Worm (Caenorhabditis elegans) whole organism, L2 larva: ENCODE results near the gene C28H8.3.

Experiments
- C34F6.9 ChIP-seq: fragments of 150-350 bp; optimal IDR thresholded peaks from 2 replicates; lab custom pipeline; 2014; ENCODE audit warnings: missing biosample characterization, missing genetic modification characterization
- F13H6.1 ChIP-seq: sonication (generic microtip); optimal IDR thresholded peaks from 2 replicates; lab custom pipeline; 2016; ENCODE audit warnings: missing genetic modification characterization, missing compliant biosample characterization
- Y55F3AM.14 ChIP-seq: fragments of 200-800 bp; sonication (Bioruptor generic); optimal IDR thresholded peaks from 2 replicates; lab custom pipeline; 2018; ENCODE audit warnings: mild to moderate bottlenecking, missing genetic modification characterization, missing compliant biosample characterization
- ZK546.5 ChIP-seq: sonication (generic microtip); optimal IDR thresholded peaks from 2 replicates; lab custom pipeline; 2017; ENCODE audit warnings: missing biosample characterization, missing genetic modification characterization
- alr-1 ChIP-seq: fragments of 150-350 bp; optimal IDR thresholded peaks from 2 replicates; lab custom pipeline; 2014; ENCODE audit warnings: missing biosample characterization, missing genetic modification characterization
- aly-2 ChIP-seq: fragments of 150-350 bp; optimal IDR thresholded peaks from 2 replicates; lab custom pipeline; 2014; ENCODE audit warnings: missing biosample characterization, missing genetic modification characterization
- ama-1 ChIP-seq: fragments of 150-350 bp; optimal IDR thresholded peaks from 2 replicates; lab custom pipeline; 2018; ENCODE audit warnings: inconsistent platforms
- blmp-1 ChIP-seq: sonication (generic microtip); optimal IDR thresholded peaks from 2 replicates; lab custom pipeline; 2017; ENCODE audit warnings: missing genetic modification characterization, mild to moderate bottlenecking, missing compliant biosample characterization, antibody characterized with exemption, moderate library complexity; ENCODE audit not compliant: insufficient read depth
- ceh-16 ChIP-seq: fragments of 150-350 bp; optimal IDR thresholded peaks from 2 replicates; lab custom pipeline; 2014; ENCODE audit warnings: missing biosample characterization, missing genetic modification characterization
- crh-2 ChIP-seq: sonication (generic microtip); optimal IDR thresholded peaks from 2 replicates; lab custom pipeline; 2017; ENCODE audit warnings: missing biosample characterization, missing genetic modification characterization
- dmd-4 ChIP-seq: sonication (generic microtip); optimal IDR thresholded peaks from 2 replicates; lab custom pipeline; 2017; ENCODE audit warnings: missing biosample characterization, missing genetic modification characterization
- egl-27 ChIP-seq: sonication (generic microtip); optimal IDR thresholded peaks from 3 replicates; lab custom pipeline; 2017; ENCODE audit warnings: missing biosample characterization, missing genetic modification reagents, missing genetic modification characterization
- elt-1 ChIP-seq: fragments of 150-350 bp; optimal IDR thresholded peaks from 2 replicates; lab custom pipeline; 2014; ENCODE audit warnings: missing biosample characterization, missing genetic modification characterization
- elt-3 ChIP-seq: sonication (generic microtip); optimal IDR thresholded peaks from 2 replicates; lab custom pipeline; 2017; ENCODE audit warnings: missing biosample characterization, missing genetic modification characterization
- fos-1 ChIP-seq: fragments of 150-350 bp; optimal IDR thresholded peaks from 2 replicates; lab custom pipeline; 2014; ENCODE audit warnings: missing biosample characterization, missing genetic modification characterization
- gmeb-1 ChIP-seq: fragments of 150-350 bp; optimal IDR thresholded peaks from 2 replicates; lab custom pipeline; 2014; ENCODE audit warnings: missing biosample characterization, missing genetic modification characterization
- lin-11 ChIP-seq: fragments of 150-350 bp; sonication (generic microtip); optimal IDR thresholded peaks from 2 replicates; lab custom pipeline; 2014; ENCODE audit warnings: missing biosample characterization, missing genetic modification characterization, inconsistent platforms, mixed read lengths
- lin-13 ChIP-seq: fragments of 150-350 bp; optimal IDR thresholded peaks from 2 replicates; lab custom pipeline; 2014; ENCODE audit warnings: missing biosample characterization, missing genetic modification reagents, missing genetic modification characterization
- lin-39 ChIP-seq: fragments of 150-350 bp; optimal IDR thresholded peaks from 2 replicates; lab custom pipeline; 2014; ENCODE audit warnings: missing biosample characterization, missing genetic modification reagents, missing genetic modification characterization
- lsy-2 ChIP-seq, 2 experiments: fragments of 150-350 bp in 1 of 2; sonication (generic microtip) in 1 of 2; optimal IDR thresholded peaks; 2 replicates each; lab custom pipeline; 2014 to 2017; ENCODE audit warnings: missing biosample characterization in 2 of 2, missing genetic modification characterization in 2 of 2
- mbf-1 ChIP-seq: sonication (generic microtip); optimal IDR thresholded peaks from 2 replicates; lab custom pipeline; 2017; ENCODE audit warnings: missing biosample characterization, missing genetic modification characterization
- nhr-11 ChIP-seq: fragments of 150-350 bp; optimal IDR thresholded peaks from 2 replicates; lab custom pipeline; 2014; ENCODE audit warnings: missing biosample characterization, missing genetic modification characterization
- nhr-12 ChIP-seq: fragments of 150-350 bp; optimal IDR thresholded peaks from 2 replicates; lab custom pipeline; 2014; ENCODE audit warnings: missing biosample characterization, missing genetic modification characterization
- nhr-129 ChIP-seq: fragments of 150-350 bp; optimal IDR thresholded peaks from 2 replicates; lab custom pipeline; 2014; ENCODE audit warnings: missing biosample characterization, missing genetic modification characterization
- nhr-21 ChIP-seq: fragments of 150-350 bp; optimal IDR thresholded peaks from 2 replicates; lab custom pipeline; 2014; ENCODE audit warnings: missing biosample characterization, missing genetic modification characterization
- nhr-23 ChIP-seq: fragments of 150-350 bp; optimal IDR thresholded peaks from 2 replicates; lab custom pipeline; 2014; ENCODE audit warnings: missing biosample characterization, missing genetic modification reagents, missing genetic modification characterization
- nhr-25 ChIP-seq: fragments of 150-350 bp; sonication (generic microtip); optimal IDR thresholded peaks from 3 replicates; lab custom pipeline; 2014; ENCODE audit warnings: missing biosample characterization, missing genetic modification characterization
- nhr-6 ChIP-seq: fragments of 150-350 bp; optimal IDR thresholded peaks from 2 replicates; lab custom pipeline; 2014; ENCODE audit warnings: missing biosample characterization, missing genetic modification characterization
- nhr-77 ChIP-seq: fragments of 150-350 bp; optimal IDR thresholded peaks from 2 replicates; lab custom pipeline; 2014; ENCODE audit warnings: missing biosample characterization, missing genetic modification characterization
- sem-4 ChIP-seq: fragments of 150-350 bp; optimal IDR thresholded peaks from 2 replicates; lab custom pipeline; 2014; ENCODE audit warnings: missing biosample characterization, missing genetic modification reagents, missing genetic modification characterization
- skn-1 ChIP-seq: sonication (generic microtip); optimal IDR thresholded peaks from 2 replicates; lab custom pipeline; 2017; ENCODE audit warnings: missing biosample characterization, missing genetic modification characterization
- sma-3 ChIP-seq: sonication (generic microtip); optimal IDR thresholded peaks from 2 replicates; lab custom pipeline; 2016; ENCODE audit warnings: missing genetic modification reagents, missing genetic modification characterization, missing compliant biosample characterization
- sma-9 ChIP-seq, 2 experiments: fragments of 150-350 bp in 1 of 2; sonication (generic microtip) in 1 of 2; optimal IDR thresholded peaks; 2 replicates each; lab custom pipeline; 2014 to 2016; ENCODE audit warnings: missing genetic modification characterization in 2 of 2, mild to moderate bottlenecking in 1 of 2, missing biosample characterization in 1 of 2, missing compliant biosample characterization in 1 of 2, missing genetic modification reagents in 1 of 2, moderate library complexity in 1 of 2
- snpc-4 ChIP-seq: fragments of 150-350 bp; optimal IDR thresholded peaks from 2 replicates; lab custom pipeline; 2014; ENCODE audit warnings: missing biosample characterization, missing genetic modification characterization
- unc-55 ChIP-seq: fragments of 150-350 bp; sonication (generic microtip); optimal IDR thresholded peaks from 3 replicates; lab custom pipeline; 2014; ENCODE audit warnings: missing biosample characterization, missing genetic modification reagents, missing genetic modification characterization
- unc-62 ChIP-seq: fragments of 150-350 bp; optimal IDR thresholded peaks from 2 replicates; lab custom pipeline; 2014; ENCODE audit warnings: missing biosample characterization, missing genetic modification reagents, missing genetic modification characterization
- ztf-1 ChIP-seq: fragments of 200-800 bp; sonication (Bioruptor generic); conservative IDR thresholded peaks from 2 replicates; pipeline ENCODE4 v1.3.6; 2022; ENCODE audit warnings: missing genetic modification characterization, missing compliant biosample characterization
- ztf-11 ChIP-seq: sonication (generic microtip); optimal IDR thresholded peaks from 2 replicates; lab custom pipeline; 2017; ENCODE audit warnings: missing biosample characterization, missing genetic modification characterization

Gene C28H8.3

ce11 chrIII:5922236-5922635 is 13.7 kb downstream of the C28H8.3 start:
- no peak for TF ChIP-seq unc-62 (GFP tag; lab: Kevin White, UChicago)
- no peak for TF ChIP-seq lin-13 (GFP tag; lab: Kevin White, UChicago)
- peak; percentile 59 for TF ChIP-seq sma-3
- TF ChIP-seq sma-9 (GFP tag; optimal IDR thresholded peaks at IDR 0.05; lab: Kevin White, UChicago): peak; percentile 73
- TF ChIP-seq sma-9 (tag; optimal IDR thresholded peaks at IDR 0.05; lab: Kevin White, UChicago): no peak
- TF ChIP-seq unc-55 (GFP tag; lab: Kevin White, UChicago): no peak
- TF ChIP-seq aly-2 (tag; lab: Kevin White, UChicago): no peak
- no peak for TF ChIP-seq mbf-1 (tag; lab: Kevin White, UChicago)
- TF ChIP-seq crh-2 (tag; lab: Kevin White, UChicago): peak; percentile 25
- TF ChIP-seq nhr-6 (tag; lab: Kevin White, UChicago): no peak
- no peak for TF ChIP-seq nhr-11
- no peak for TF ChIP-seq nhr-77 (tag; lab: Kevin White, UChicago)
- TF ChIP-seq elt-1: no peak
- no peak for TF ChIP-seq ZK546.5 (tag; lab: Kevin White, UChicago)
- no peak for TF ChIP-seq dmd-4 (tag; lab: Kevin White, UChicago)
- peak; percentile 49 for TF ChIP-seq nhr-21 (tag; lab: Kevin White, UChicago)
- TF ChIP-seq nhr-25 (tag; lab: Kevin White, UChicago): peak; percentile 83
- TF ChIP-seq Y55F3AM.14: no peak
- peak; percentile 6 for TF ChIP-seq egl-27 (tag; lab: Kevin White, UChicago)
- TF ChIP-seq ztf-1 (GFP tag; lab: Robert Waterston, UW): no peak
- TF ChIP-seq snpc-4 (tag; lab: Kevin White, UChicago): no peak
- no peak for TF ChIP-seq fos-1 (tag; lab: Kevin White, UChicago)
- no peak for TF ChIP-seq sem-4 (tag; lab: Kevin White, UChicago)
- peak; percentile 25 for TF ChIP-seq gmeb-1
- TF ChIP-seq ama-1 (lab: Kevin White, UChicago): no peak
- TF ChIP-seq lsy-2 (tag; optimal IDR thresholded peaks at IDR 0.05; lab: Kevin White, UChicago): no peak
- no peak for TF ChIP-seq C34F6.9
- no peak for TF ChIP-seq nhr-12 (tag; lab: Kevin White, UChicago)
- no peak for TF ChIP-seq elt-3 (tag; lab: Kevin White, UChicago)
- no peak for TF ChIP-seq nhr-23 (tag; lab: Kevin White, UChicago)
- no peak for TF ChIP-seq ztf-11 (tag; lab: Kevin White, UChicago)
- peak; percentile 3 for TF ChIP-seq nhr-129 (tag; lab: Kevin White, UChicago)
- peak; percentile 33 for TF ChIP-seq blmp-1

DNA sequence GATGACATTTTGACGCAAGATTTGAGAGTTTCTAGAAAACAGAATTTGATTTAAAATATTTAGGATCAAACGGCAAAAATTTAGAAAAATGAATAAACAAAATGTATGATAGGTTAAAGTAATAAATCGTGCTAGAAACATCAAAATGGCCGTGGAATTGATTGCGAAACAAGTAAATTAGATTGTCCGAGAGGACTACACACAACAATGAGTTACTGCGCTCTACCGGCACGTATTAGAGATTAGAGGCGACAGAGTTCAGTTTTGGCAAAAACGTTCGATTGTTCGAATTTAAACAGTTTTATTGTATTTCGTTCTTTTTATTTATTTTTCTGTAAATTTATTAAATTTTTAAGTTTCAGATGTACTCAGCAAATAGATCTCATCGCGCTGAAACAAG is 17.2 kb downstream of the C28H8.3 start, which contains the start of the genes dnc-2 and bcl-7:
dnc-2 (minus strand) TSS at position 33 of the 400 bp plus-strand sequence.
bcl-7 (plus strand) TSS at position 363 of the 400 bp plus-strand sequence.
- TF ChIP-seq unc-55 (GFP tag; lab: Kevin White, UChicago): peak; percentile 84
- no peak for TF ChIP-seq skn-1
- peak; percentile 17 for TF ChIP-seq lin-11 (tag; lab: Kevin White, UChicago)
- peak; percentile 47 for TF ChIP-seq gmeb-1
- peak; percentile 26 for TF ChIP-seq F13H6.1 (tag; lab: Kevin White, UChicago)
- no peak for TF ChIP-seq ztf-1 (GFP tag; lab: Robert Waterston, UW)
- no peak for TF ChIP-seq lin-39 (tag; lab: Kevin White, UChicago)
- TF ChIP-seq alr-1: no peak
- no peak for TF ChIP-seq ztf-11 (tag; lab: Kevin White, UChicago)
- TF ChIP-seq snpc-4 (tag; lab: Kevin White, UChicago): peak; percentile 32
- no peak for TF ChIP-seq ceh-16 (tag; lab: Kevin White, UChicago)
- no peak for TF ChIP-seq nhr-11
- TF ChIP-seq crh-2 (tag; lab: Kevin White, UChicago): peak; percentile 54
- no peak for TF ChIP-seq Y55F3AM.14
- no peak for TF ChIP-seq sem-4 (tag; lab: Kevin White, UChicago)
- TF ChIP-seq nhr-25 (tag; lab: Kevin White, UChicago): peak; percentile 60
- peak; percentile 85 for TF ChIP-seq C34F6.9
- peak; percentile 36 for TF ChIP-seq nhr-129 (tag; lab: Kevin White, UChicago)
- peak; percentile 27 for TF ChIP-seq fos-1 (tag; lab: Kevin White, UChicago)
- peak; percentile 39 for TF ChIP-seq sma-3
- TF ChIP-seq sma-9 (GFP tag; optimal IDR thresholded peaks at IDR 0.05; lab: Kevin White, UChicago): peak; percentile 58
- no peak for TF ChIP-seq sma-9 (tag; optimal IDR thresholded peaks at IDR 0.05; lab: Kevin White, UChicago)
- TF ChIP-seq elt-1: no peak
- no peak for TF ChIP-seq nhr-23 (tag; lab: Kevin White, UChicago)
- peak; percentile 30 to 79 for TF ChIP-seq lsy-2 (tag; optimal IDR thresholded peaks at IDR 0.05; lab: Kevin White, UChicago)
- TF ChIP-seq nhr-6 (tag; lab: Kevin White, UChicago): no peak
- peak; percentile 38 for TF ChIP-seq nhr-21 (tag; lab: Kevin White, UChicago)
- peak; percentile 41 for TF ChIP-seq lin-13 (GFP tag; lab: Kevin White, UChicago)
- TF ChIP-seq nhr-12 (tag; lab: Kevin White, UChicago): no peak
